Fruit fly (Drosophila melanogaster): ENCODE results near the gene RpL27A.
A peak's percentile ranks its signal among the peaks of the same experiment; 100 is the strongest.

Gene RpL27A

DNA sequence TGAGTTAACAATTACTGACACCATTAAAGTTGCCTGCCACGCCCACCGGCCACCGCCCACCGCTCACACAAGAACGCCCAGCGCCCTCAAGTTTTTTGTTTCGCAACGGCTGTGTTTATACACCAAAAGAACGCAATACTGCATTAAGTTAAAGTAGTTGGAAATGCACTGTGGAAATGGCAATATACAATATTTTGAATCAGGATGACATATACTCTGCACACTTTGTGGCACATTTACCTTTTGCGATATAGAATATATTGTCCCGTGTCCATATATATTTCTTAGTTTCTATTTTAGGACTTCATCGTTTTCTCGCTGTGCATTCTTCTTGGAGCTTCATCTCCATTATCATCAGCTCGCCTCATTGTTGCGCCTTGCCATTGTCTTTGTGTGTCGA, 42.1 kb downstream of the RpL27A start (continued):
- TF ChIP-seq CG11762 (GFP tag; optimal IDR thresholded peaks at IDR 0.05; ENCODE audit: insufficient read depth): peak; percentile 11
- peak; percentile 53 for TF ChIP-seq Eip75B (GFP tag; optimal IDR thresholded peaks at IDR 0.05)
- 0 out of 3 replicates have a peak, but pooled peaks have one; percentile 24 for TF ChIP-seq CG8119 (GFP tag; IDR thresholded peaks at IDR 0.05)
- TF ChIP-seq CG1621 (tag; optimal IDR thresholded peaks at IDR 0.05): peak; percentile 32
- TF ChIP-seq OdsH (GFP tag; optimal IDR thresholded peaks at IDR 0.05): peak; percentile 50
- TF ChIP-seq CG7368 (GFP tag; optimal IDR thresholded peaks at IDR 0.05): peak; percentile 33
- TF ChIP-seq fd59A (GFP tag; optimal IDR thresholded peaks at IDR 0.05): peak; percentile 21
- TF ChIP-seq lz (GFP tag; optimal IDR thresholded peaks at IDR 0.05): peak; percentile 10
- peak; percentile 11 for TF ChIP-seq CG31627 (GFP tag; optimal IDR thresholded peaks at IDR 0.05)
- peak; percentile 62 for TF ChIP-seq Ets96B (tag; optimal IDR thresholded peaks at IDR 0.05)
- TF ChIP-seq eg (GFP tag; IDR thresholded peaks at IDR 0.05): peak; percentile 45; the same call in 1 of the 3 replicates
- TF ChIP-seq CG3919 (GFP tag; optimal IDR thresholded peaks at IDR 0.05): peak; percentile 53
- TF ChIP-seq Eip93F (GFP tag; optimal IDR thresholded peaks at IDR 0.05): no peak
- peak; percentile 23 for TF ChIP-seq Lpt (GFP tag; optimal IDR thresholded peaks at IDR 0.05)
- TF ChIP-seq fkh (GFP tag; optimal IDR thresholded peaks at IDR 0.05): no peak
- TF ChIP-seq Met (GFP tag; optimal IDR thresholded peaks at IDR 0.05): peak; percentile 43
- TF ChIP-seq CG16779 (tag; optimal IDR thresholded peaks at IDR 0.05): no peak
- TF ChIP-seq Sox14 (GFP tag; optimal IDR thresholded peaks at IDR 0.05): peak; percentile 43
- peak in 1 of 2 experiments; percentile 5 for TF ChIP-seq salr (GFP tag; optimal IDR thresholded peaks at IDR 0.05)
- TF ChIP-seq Hr38 (GFP tag; optimal IDR thresholded peaks at IDR 0.05): no peak
- TF ChIP-seq CG9139 (GFP tag; optimal IDR thresholded peaks at IDR 0.05): no peak
- no peak for TF ChIP-seq Blimp-1 (GFP tag; optimal IDR thresholded peaks at IDR 0.05)
- TF ChIP-seq acj6 (GFP tag; optimal IDR thresholded peaks at IDR 0.05): peak; percentile 23
- no peak for TF ChIP-seq esn (GFP tag; optimal IDR thresholded peaks at IDR 0.05)
- peak; percentile 48 for TF ChIP-seq CG10669 (GFP tag; optimal IDR thresholded peaks at IDR 0.05)

DNA sequence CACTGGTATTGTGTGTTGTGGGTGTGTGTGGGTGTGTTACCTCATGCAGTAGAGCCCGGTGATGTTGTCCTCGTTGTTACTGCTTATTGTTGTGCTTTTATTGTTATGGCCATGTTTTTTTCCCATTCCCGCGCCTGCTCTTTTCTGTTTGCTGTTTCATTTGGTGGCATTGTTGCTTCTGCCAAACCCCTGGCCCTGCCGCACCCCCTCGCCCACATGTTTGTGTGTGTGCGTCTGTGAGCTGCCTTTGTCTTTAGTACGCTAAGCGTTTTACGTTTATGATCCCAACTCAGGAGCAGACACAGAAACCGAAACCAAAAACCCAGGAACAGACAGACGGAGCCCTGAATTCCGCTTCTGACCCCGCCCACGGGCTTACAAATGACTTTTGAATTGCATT, 44.1 kb downstream of the RpL27A start:
- no peak for TF ChIP-seq Blimp-1 (GFP tag; optimal IDR thresholded peaks at IDR 0.05)
- TF ChIP-seq CG1621 (tag; optimal IDR thresholded peaks at IDR 0.05): no peak
- TF ChIP-seq CG6163 (GFP tag; IDR thresholded peaks at IDR 0.05): no peak
- TF ChIP-seq Eip93F (GFP tag; optimal IDR thresholded peaks at IDR 0.05): no peak
- no peak for TF ChIP-seq net (GFP tag; optimal IDR thresholded peaks at IDR 0.05)
- no peak for TF ChIP-seq OdsH (GFP tag; optimal IDR thresholded peaks at IDR 0.05)
- TF ChIP-seq CG11762 (GFP tag; optimal IDR thresholded peaks at IDR 0.05; ENCODE audit: insufficient read depth): no peak
- no peak for TF ChIP-seq achi (GFP tag; optimal IDR thresholded peaks at IDR 0.05)
- no peak for TF ChIP-seq CG6854 (GFP tag; optimal IDR thresholded peaks at IDR 0.05)
- no peak for TF ChIP-seq CG6792 (GFP tag; optimal IDR thresholded peaks at IDR 0.05)
- no peak for TF ChIP-seq cyc (GFP tag; optimal IDR thresholded peaks at IDR 0.05)
- no peak for TF ChIP-seq fd59A (GFP tag; optimal IDR thresholded peaks at IDR 0.05)
- no peak for TF ChIP-seq Sox15 (GFP tag; optimal IDR thresholded peaks at IDR 0.05)
- TF ChIP-seq Lpt (GFP tag; optimal IDR thresholded peaks at IDR 0.05): no peak
- TF ChIP-seq CG8319 (GFP tag; optimal IDR thresholded peaks at IDR 0.05): no peak
- no peak for TF ChIP-seq dac (GFP tag; optimal IDR thresholded peaks at IDR 0.05)

DNA sequence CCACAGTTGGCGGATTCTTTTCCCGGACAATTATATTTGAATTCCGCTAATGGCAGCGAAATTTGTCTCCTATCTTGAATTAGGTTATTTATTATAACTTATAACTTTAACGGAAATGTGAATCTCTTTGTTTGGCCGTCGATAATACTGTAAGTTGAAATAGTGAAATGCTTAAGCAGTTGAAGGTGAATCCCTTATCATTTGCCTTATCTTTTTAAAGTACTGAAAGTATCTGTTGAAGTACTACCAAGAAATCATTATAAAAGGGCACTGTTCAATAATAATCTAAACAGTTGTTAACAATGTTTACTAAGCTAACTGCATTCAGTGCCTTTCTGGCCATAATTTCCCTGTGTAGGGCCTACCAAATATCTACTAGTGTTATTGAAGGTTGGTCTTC, 47.3 kb downstream of the RpL27A start, which contains the start of gene CG43055:
TSS of gene CG43055 (plus strand) at position 301 of the 400 bp plus-strand sequence.
- TF ChIP-seq CG4318 (GFP tag; optimal IDR thresholded peaks at IDR 0.05): no peak
- no peak for TF ChIP-seq fkh (GFP tag; optimal IDR thresholded peaks at IDR 0.05)
- no peak for TF ChIP-seq CG6854 (GFP tag; optimal IDR thresholded peaks at IDR 0.05)
- no peak for TF ChIP-seq svp (GFP tag)
- no peak for TF ChIP-seq CG31627 (GFP tag; optimal IDR thresholded peaks at IDR 0.05)
- TF ChIP-seq CG3032 (tag; optimal IDR thresholded peaks at IDR 0.05): no peak
- TF ChIP-seq CG11294 (GFP tag; IDR thresholded peaks at IDR 0.05): no peak
- TF ChIP-seq Smox (GFP tag; optimal IDR thresholded peaks at IDR 0.05): no peak
- no peak for TF ChIP-seq CG8632 (GFP tag; optimal IDR thresholded peaks at IDR 0.05)
- TF ChIP-seq Ets96B (tag; optimal IDR thresholded peaks at IDR 0.05): no peak
- TF ChIP-seq Ets21C (GFP tag; optimal IDR thresholded peaks at IDR 0.05): no peak
- TF ChIP-seq CG1621 (tag; optimal IDR thresholded peaks at IDR 0.05): no peak
- TF ChIP-seq CG34406 (GFP tag; optimal IDR thresholded peaks at IDR 0.05): no peak
- TF ChIP-seq CG11762 (GFP tag; optimal IDR thresholded peaks at IDR 0.05; ENCODE audit: insufficient read depth): no peak
- no peak for TF ChIP-seq CG6276 (GFP tag; optimal IDR thresholded peaks at IDR 0.05)
- TF ChIP-seq CG6163 (GFP tag; IDR thresholded peaks at IDR 0.05): no peak
- no peak for TF ChIP-seq eg (GFP tag; IDR thresholded peaks at IDR 0.05)
- TF ChIP-seq Hr4 (GFP tag; optimal IDR thresholded peaks at IDR 0.05): no peak
- TF ChIP-seq Hr38 (GFP tag; optimal IDR thresholded peaks at IDR 0.05): no peak

All from whole organism, prepupa.